Fruit fly (Drosophila melanogaster) whole organism, embryonic: Measurements from ENCODE around the gene CG34135.

Experiments
- Atf6 ChIP-seq: fragments of 200-800 bp; sonication (Bioruptor generic); IDR thresholded peaks from 2 replicates; pipeline ENCODE4 v1.3.6; 2022; ENCODE audit warnings: missing biosample characterization, missing genetic modification characterization
- CG10462 ChIP-seq: fragments of 200-800 bp; sonication (Bioruptor generic); optimal IDR thresholded peaks from 2 replicates; lab custom pipeline; 2016; ENCODE audit warnings: missing biosample characterization, missing genetic modification characterization
- CG11560 ChIP-seq: fragments of 200-800 bp; sonication (Bioruptor generic); IDR thresholded peaks from 3 replicates; pipeline ENCODE4 v1.3.6; 2022; ENCODE audit warnings: missing biosample characterization, missing genetic modification characterization
- CG12744 ChIP-seq: fragments of 200-800 bp; sonication (Bioruptor generic); optimal IDR thresholded peaks from 2 replicates; lab custom pipeline; 2016; ENCODE audit warnings: missing biosample characterization, missing genetic modification characterization
- CG12769 ChIP-seq: fragments of 200-800 bp; sonication (Bioruptor generic); optimal IDR thresholded peaks from 2 replicates; lab custom pipeline; 2019; ENCODE audit warnings: missing biosample characterization, mild to moderate bottlenecking, missing genetic modification characterization, moderate library complexity
- CG13624 ChIP-seq: fragments of 200-800 bp; sonication (Bioruptor generic); optimal IDR thresholded peaks from 2 replicates; lab custom pipeline; 2016; ENCODE audit warnings: missing biosample characterization, missing genetic modification characterization
- CG13775 ChIP-seq: fragments of 200-800 bp; sonication (Bioruptor generic); optimal IDR thresholded peaks from 3 replicates; lab custom pipeline; 2017; ENCODE audit warnings: missing biosample characterization, mild to moderate bottlenecking, missing genetic modification characterization
- CG15073 ChIP-seq: fragments of 200-800 bp; sonication (Bioruptor generic); optimal IDR thresholded peaks from 2 replicates; lab custom pipeline; 2016; ENCODE audit warnings: missing biosample characterization, missing genetic modification characterization
- CG15514 ChIP-seq: fragments of 200-800 bp; sonication (Bioruptor generic); optimal IDR thresholded peaks from 3 replicates; lab custom pipeline; 2017; ENCODE audit warnings: missing biosample characterization, missing genetic modification characterization, mild to moderate bottlenecking, moderate library complexity, missing genetic modification reagents
- CG15601 ChIP-seq: fragments of 200-800 bp; sonication (Bioruptor generic); optimal IDR thresholded peaks from 3 replicates; lab custom pipeline; 2019; ENCODE audit warnings: missing biosample characterization, mild to moderate bottlenecking, missing genetic modification characterization, moderate library complexity
- CG16779 ChIP-seq: fragments of 200-800 bp; sonication (Bioruptor generic); IDR thresholded peaks from 2 replicates; pipeline ENCODE4 v1.3.6; 2022; ENCODE audit warnings: missing biosample characterization, missing genetic modification characterization
- CG3065 ChIP-seq: fragments of 200-800 bp; sonication (Bioruptor generic); optimal IDR thresholded peaks from 2 replicates; lab custom pipeline; 2016; ENCODE audit warnings: missing biosample characterization, missing genetic modification characterization
- CG31441 ChIP-seq: fragments of 200-800 bp; sonication (Bioruptor generic); IDR thresholded peaks from 2 replicates; pipeline ENCODE4 v1.3.6; 2022; ENCODE audit warnings: missing biosample characterization, missing genetic modification characterization
- CG4617 ChIP-seq: fragments of 200-800 bp; sonication (Bioruptor generic); optimal IDR thresholded peaks from 3 replicates; lab custom pipeline; 2016; ENCODE audit warnings: missing biosample characterization, missing genetic modification characterization, borderline replicate concordance
- CG6791 ChIP-seq: fragments of 200-800 bp; sonication (Bioruptor generic); IDR thresholded peaks from 3 replicates; pipeline ENCODE4 v1.3.6; 2022; ENCODE audit warnings: missing biosample characterization, missing genetic modification characterization; ENCODE audit not compliant: partially characterized antibody
- CG7271 ChIP-seq: fragments of 200-800 bp; sonication (Bioruptor generic); optimal IDR thresholded peaks from 2 replicates; lab custom pipeline; 2018; ENCODE audit warnings: missing biosample characterization, mild to moderate bottlenecking, missing genetic modification characterization, moderate library complexity
- CG7372 ChIP-seq: fragments of 200-800 bp; sonication (Bioruptor generic); IDR thresholded peaks from 2 replicates; pipeline ENCODE4 v1.3.6; 2022; ENCODE audit warnings: missing biosample characterization, missing genetic modification characterization
- CG9437 ChIP-seq: fragments of 200-800 bp; sonication (Bioruptor generic); optimal IDR thresholded peaks from 2 replicates; lab custom pipeline; 2018; ENCODE audit warnings: missing biosample characterization, mild to moderate bottlenecking, missing genetic modification characterization
- Dip2 ChIP-seq: fragments of 200-800 bp; sonication (Bioruptor generic); IDR thresholded peaks from 2 replicates; pipeline ENCODE4 v1.3.6; 2022; ENCODE audit warnings: missing biosample characterization, missing genetic modification characterization
- Dp ChIP-seq: fragments of 200-800 bp; sonication (Bioruptor generic); optimal IDR thresholded peaks from 2 replicates; lab custom pipeline; 2018; ENCODE audit warnings: missing biosample characterization, mild to moderate bottlenecking, missing genetic modification characterization, moderate library complexity
- Eip74EF ChIP-seq, 2 experiments: fragments of 200-800 bp in 1 of 2; fragments of >200 bp in 1 of 2; sonication (Bioruptor generic) in 1 of 2; optimal IDR thresholded peaks; 2 replicates each; lab custom pipeline; 2017 to 2019; ENCODE audit warnings: missing biosample characterization in 2 of 2, missing genetic modification characterization in 2 of 2, mild to moderate bottlenecking in 1 of 2, moderate library complexity in 1 of 2
- Ets65A ChIP-seq: fragments of 200-800 bp; sonication (Bioruptor generic); peaks from one replicate; lab custom pipeline; 2016; ENCODE audit warnings: missing biosample characterization, missing genetic modification characterization
- Hand ChIP-seq: fragments of 200-800 bp; sonication (Bioruptor generic); optimal IDR thresholded peaks from 2 replicates; lab custom pipeline; 2017; ENCODE audit warnings: mild to moderate bottlenecking, missing biosample characterization, missing genetic modification reagents, missing genetic modification characterization
- Hr3 ChIP-seq: fragments of 200-800 bp; sonication (Bioruptor generic); optimal IDR thresholded peaks from 3 replicates; lab custom pipeline; 2016; ENCODE audit warnings: missing biosample characterization, missing genetic modification characterization
- MESR4 ChIP-seq: fragments of 200-800 bp; sonication (Bioruptor generic); optimal IDR thresholded peaks from 2 replicates; lab custom pipeline; 2018; ENCODE audit warnings: missing biosample characterization, mild to moderate bottlenecking, missing genetic modification characterization, moderate library complexity
- Myb ChIP-seq: fragments of 200-800 bp; sonication (Bioruptor generic); optimal IDR thresholded peaks from 2 replicates; lab custom pipeline; 2016; ENCODE audit warnings: missing biosample characterization, missing genetic modification characterization
- Nf-YC ChIP-seq: fragments of 200-800 bp; optimal IDR thresholded peaks from 3 replicates; lab custom pipeline; 2019; ENCODE audit warnings: missing biosample characterization, mild to moderate bottlenecking, missing genetic modification characterization, moderate library complexity
- Oaz ChIP-seq: fragments of 200-800 bp; sonication (Bioruptor generic); IDR thresholded peaks from 2 replicates; pipeline ENCODE4 v1.3.6; 2022; ENCODE audit warnings: missing biosample characterization, missing genetic modification characterization
- Optix ChIP-seq: fragments of 200-800 bp; sonication (Bioruptor generic); IDR thresholded peaks from 3 replicates; pipeline ENCODE4 v1.3.6; 2022; ENCODE audit warnings: missing biosample characterization, missing genetic modification characterization
- Rfx ChIP-seq: fragments of 200-800 bp; sonication (Bioruptor generic); IDR thresholded peaks from 2 replicates; pipeline ENCODE4 v1.3.6; 2022; ENCODE audit warnings: missing biosample characterization, missing genetic modification characterization
- abd-A ChIP-seq: fragments of 200-800 bp; sonication (Bioruptor generic); optimal IDR thresholded peaks from 3 replicates; lab custom pipeline; 2019; ENCODE audit warnings: missing biosample characterization, mild to moderate bottlenecking, missing genetic modification characterization, moderate library complexity
- aop ChIP-seq: fragments of 200-800 bp; sonication (Bioruptor generic); IDR thresholded peaks from 2 replicates; pipeline ENCODE4 v1.3.6; 2022; ENCODE audit warnings: missing biosample characterization, missing genetic modification characterization
- cad ChIP-seq: fragments of >200 bp; optimal IDR thresholded peaks from 2 replicates; lab custom pipeline; 2017; ENCODE audit warnings: missing biosample characterization, missing genetic modification characterization
- crol ChIP-seq: fragments of 200-800 bp; sonication (Bioruptor generic); IDR thresholded peaks from 2 replicates; pipeline ENCODE4 v1.3.6; 2022; ENCODE audit warnings: missing biosample characterization, missing genetic modification characterization
- ftz-f1 ChIP-seq: fragments of 200-800 bp; sonication (Bioruptor generic); optimal IDR thresholded peaks from 2 replicates; lab custom pipeline; 2016; ENCODE audit warnings: missing biosample characterization, missing genetic modification characterization
- gce ChIP-seq: fragments of 200-800 bp; sonication (Bioruptor generic); IDR thresholded peaks from 3 replicates; pipeline ENCODE4 v1.3.6; 2022; ENCODE audit warnings: missing biosample characterization, missing genetic modification characterization
- grau ChIP-seq: fragments of 200-800 bp; optimal IDR thresholded peaks from 3 replicates; lab custom pipeline; 2019; ENCODE audit warnings: missing biosample characterization, mild to moderate bottlenecking, missing genetic modification characterization, moderate library complexity
- ham ChIP-seq: fragments of 200-800 bp; sonication (Bioruptor generic); IDR thresholded peaks from 2 replicates; pipeline ENCODE4 v1.3.6; 2022; ENCODE audit warnings: missing biosample characterization, missing genetic modification characterization
- insv ChIP-seq, 2 experiments: fragments of 200-800 bp; sonication (Bioruptor generic); optimal IDR thresholded peaks; 3 replicates each; lab custom pipeline; 2016 to 2018; ENCODE audit warnings: missing biosample characterization in 2 of 2, missing genetic modification characterization in 2 of 2
- ken ChIP-seq: fragments of 200-800 bp; sonication (Bioruptor generic); IDR thresholded peaks from 3 replicates; pipeline ENCODE4 v1.3.6; 2022; ENCODE audit warnings: missing biosample characterization, missing genetic modification characterization
- kni ChIP-seq: fragments of 200-800 bp; sonication (Bioruptor generic); optimal IDR thresholded peaks from 3 replicates; lab custom pipeline; 2017; ENCODE audit warnings: mild to moderate bottlenecking, missing biosample characterization, missing genetic modification reagents, missing genetic modification characterization
- lmd ChIP-seq: fragments of 200-800 bp; sonication (Bioruptor generic); IDR thresholded peaks from 2 replicates; pipeline ENCODE4 v1.3.6; 2022; ENCODE audit warnings: missing biosample characterization, missing genetic modification characterization
- nerfin-1 ChIP-seq: fragments of 200-800 bp; sonication (Bioruptor generic); optimal IDR thresholded peaks from 3 replicates; lab custom pipeline; 2019; ENCODE audit warnings: missing biosample characterization, mild to moderate bottlenecking, missing genetic modification characterization, moderate library complexity
- nmo ChIP-seq: fragments of 200-800 bp; sonication (Bioruptor generic); optimal IDR thresholded peaks from 2 replicates; lab custom pipeline; 2018; ENCODE audit warnings: missing biosample characterization, mild to moderate bottlenecking, missing genetic modification characterization, moderate library complexity
- peb ChIP-seq: fragments of 200-800 bp; sonication (Bioruptor generic); IDR thresholded peaks from 2 replicates; pipeline ENCODE4 v1.3.6; 2022; ENCODE audit warnings: missing biosample characterization, missing genetic modification characterization
- pho ChIP-seq: fragments of 200-800 bp; sonication (Bioruptor generic); optimal IDR thresholded peaks from 2 replicates; lab custom pipeline; 2016; ENCODE audit warnings: missing biosample characterization, missing genetic modification characterization
- run ChIP-seq: fragments of 200-800 bp; sonication (Bioruptor generic); optimal IDR thresholded peaks from 3 replicates; lab custom pipeline; 2018; ENCODE audit warnings: missing biosample characterization, mild to moderate bottlenecking, missing genetic modification characterization
- scrt ChIP-seq: fragments of 200-800 bp; sonication (Bioruptor generic); optimal IDR thresholded peaks from 2 replicates; lab custom pipeline; 2018; ENCODE audit warnings: missing biosample characterization, mild to moderate bottlenecking, missing genetic modification characterization, moderate library complexity
- sug ChIP-seq: fragments of 200-800 bp; optimal IDR thresholded peaks from 2 replicates; lab custom pipeline; 2019; ENCODE audit warnings: missing biosample characterization, mild to moderate bottlenecking, missing genetic modification characterization, moderate library complexity
- toy ChIP-seq: fragments of 200-800 bp; sonication (Bioruptor generic); IDR thresholded peaks from 2 replicates; pipeline ENCODE4 v1.3.6; 2022; ENCODE audit warnings: missing biosample characterization, missing genetic modification characterization
- unpg ChIP-seq: fragments of 200-800 bp; sonication (Bioruptor generic); optimal IDR thresholded peaks from 3 replicates; lab custom pipeline; 2018; ENCODE audit warnings: missing biosample characterization, mild to moderate bottlenecking, missing genetic modification characterization, moderate library complexity
- vvl ChIP-seq: fragments of 200-800 bp; sonication (Bioruptor generic); IDR thresholded peaks from 2 replicates; pipeline ENCODE4 v1.3.6; 2022; ENCODE audit warnings: missing biosample characterization, missing genetic modification characterization

CG34135 gene

DNA sequence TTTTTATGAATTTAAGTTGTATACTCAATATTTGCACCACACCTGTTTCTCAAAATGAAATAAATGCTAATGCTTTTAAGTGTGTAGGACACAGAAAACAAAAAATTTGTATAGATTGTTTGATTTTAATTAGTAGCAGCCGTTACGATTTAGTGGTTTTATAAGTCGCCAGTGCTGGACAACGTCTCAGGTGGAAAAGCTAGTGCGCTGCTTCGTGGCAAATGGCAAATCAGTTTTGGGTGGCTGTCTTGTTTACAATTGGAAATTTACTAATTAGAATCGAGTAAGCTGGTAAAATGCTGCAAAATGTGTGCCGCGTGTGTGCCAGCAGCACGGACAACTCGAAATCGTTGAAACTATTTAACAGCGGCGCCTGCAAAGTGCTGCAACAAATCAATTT lies 41.4 kb downstream of the CG34135 start, which contains the start of gene CG8159 (continued):
- TF ChIP-seq CG4617 (GFP tag; lab: Kevin White, UChicago), result peak; percentile 62
- TF ChIP-seq CG16779 (GFP tag; lab: Robert Waterston, UW), result no peak
- TF ChIP-seq Hr3 (GFP tag; lab: Kevin White, UChicago), result no peak
- TF ChIP-seq CG6791 (GFP tag; lab: Robert Waterston, UW), result no peak
- TF ChIP-seq Optix (GFP tag; lab: Robert Waterston, UW), result no peak
- TF ChIP-seq Eip74EF (GFP tag; optimal IDR thresholded peaks at IDR 0.05; lab: Kevin White, UChicago), result no peak
- no peak for TF ChIP-seq run (tag; lab: Kevin White, UChicago)
- TF ChIP-seq cad, result no peak
- TF ChIP-seq CG15073 (GFP tag; lab: Kevin White, UChicago), result no peak
- TF ChIP-seq CG7372 (GFP tag; lab: Robert Waterston, UW), result no peak
- TF ChIP-seq scrt (GFP tag; lab: Kevin White, UChicago), result no peak
- no peak for TF ChIP-seq CG12769
- peak; percentile 93 for TF ChIP-seq Myb
- TF ChIP-seq Nf-YC (tag; lab: Kevin White, UChicago), result no peak
- TF ChIP-seq Dip2, result no peak
- no peak for TF ChIP-seq CG15601 (tag; lab: Kevin White, UChicago)
- TF ChIP-seq nmo, result no peak
- 0 out of 2 replicates have a peak, but pooled peaks have one; percentile 15 for TF ChIP-seq Rfx
- TF ChIP-seq abd-A, result no peak
- no peak for TF ChIP-seq ham
- no peak for TF ChIP-seq sug (tag; lab: Kevin White, UChicago)
- TF ChIP-seq kni (GFP tag; lab: Kevin White, UChicago), result no peak
- peak; percentile 34; the same call in 1 of the 2 replicates for TF ChIP-seq vvl
- TF ChIP-seq Oaz (GFP tag; lab: Robert Waterston, UW), result no peak
- TF ChIP-seq nerfin-1 (tag; lab: Kevin White, UChicago), result no peak
- no peak for TF ChIP-seq ken (GFP tag; lab: Robert Waterston, UW)
- TF ChIP-seq peb (GFP tag; lab: Robert Waterston, UW), result no peak
- peak; percentile 24 for TF ChIP-seq Ets65A
- TF ChIP-seq CG3065 (GFP tag; lab: Kevin White, UChicago), result no peak
- no peak for TF ChIP-seq crol (GFP tag; lab: Robert Waterston, UW)
- no peak for TF ChIP-seq CG10462
- no peak for TF ChIP-seq aop (GFP tag; lab: Robert Waterston, UW)
- TF ChIP-seq unpg (GFP tag; lab: Kevin White, UChicago), result no peak
- no peak for TF ChIP-seq CG9437
- no peak for TF ChIP-seq gce
- TF ChIP-seq toy (GFP tag; lab: Robert Waterston, UW), result no peak
- TF ChIP-seq grau, result no peak
- no peak for TF ChIP-seq CG15514
- no peak for TF ChIP-seq CG13624 (GFP tag; lab: Kevin White, UChicago)
- peak; percentile 63 for TF ChIP-seq Dp (GFP tag; lab: Kevin White, UChicago)
- TF ChIP-seq CG7271 (tag; lab: Kevin White, UChicago), result no peak
- TF ChIP-seq Atf6, result no peak
- peak; percentile 8 for TF ChIP-seq MESR4 (GFP tag; lab: Kevin White, UChicago)
- TF ChIP-seq CG11560, result no peak
- no peak for TF ChIP-seq CG12744 (GFP tag; lab: Kevin White, UChicago)
- TF ChIP-seq insv (GFP tag; optimal IDR thresholded peaks at IDR 0.05; lab: Kevin White, UChicago), result peak in 1 of 2 experiments; percentile 90
- TF ChIP-seq pho (GFP tag; lab: Kevin White, UChicago), result no peak
- TF ChIP-seq lmd (GFP tag; lab: Robert Waterston, UW), result no peak
- no peak for TF ChIP-seq ftz-f1 (GFP tag; lab: Kevin White, UChicago)
- TF ChIP-seq CG13775 (GFP tag; lab: Kevin White, UChicago), result no peak
- TF ChIP-seq Hand (GFP tag; lab: Kevin White, UChicago), result no peak
- no peak for TF ChIP-seq CG31441
